Worm (Caenorhabditis elegans): ENCODE measurements around the gene F58F6.6.

The F58F6.6 gene

DNA sequence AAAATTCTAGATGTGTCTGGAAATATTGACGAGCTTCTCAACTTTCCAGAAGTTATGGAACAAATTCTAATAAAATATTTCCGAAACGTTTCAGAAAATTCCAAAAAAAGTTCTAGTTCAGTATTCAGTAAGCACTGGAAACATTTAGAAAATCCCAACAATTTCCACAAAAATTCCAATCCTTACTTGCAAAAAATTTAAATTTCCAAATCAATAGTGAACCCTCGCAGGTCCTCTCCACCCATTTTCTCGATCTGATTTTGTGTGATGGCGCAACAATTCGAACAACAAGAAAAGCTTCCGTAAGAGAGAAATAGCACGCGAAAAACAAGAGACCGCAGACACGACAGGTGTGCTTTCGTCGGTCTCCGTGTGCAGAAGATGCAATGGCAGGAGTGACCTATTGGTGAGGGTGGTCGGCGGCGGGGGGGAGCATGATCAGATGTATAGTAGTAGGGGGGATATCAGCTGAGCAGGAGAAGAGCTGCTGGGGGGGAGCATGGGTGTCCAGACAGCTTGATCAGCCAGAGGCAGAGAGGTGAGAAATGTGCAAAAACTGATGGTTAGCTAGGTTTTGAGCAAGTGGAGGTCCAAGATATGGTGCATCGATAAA, 20.8 kb downstream of the F58F6.6 start:
- TF ChIP-seq zfh-2 (GFP tag; conservative IDR thresholded peaks at IDR 0.05) = peak; percentile 82
- peak; percentile 21; the same call in 1 of the 2 replicates for TF ChIP-seq egrh-3 (GFP tag; IDR thresholded peaks at IDR 0.05)
- no peak for TF ChIP-seq ceh-100 (GFP tag; IDR thresholded peaks at IDR 0.05)
- no peak for TF ChIP-seq snpc-4 (GFP tag; optimal IDR thresholded peaks at IDR 0.05)
- TF ChIP-seq snpc-4 (tag; optimal IDR thresholded peaks at IDR 0.05) = no peak
- no peak for TF ChIP-seq ztf-22 (GFP tag; optimal IDR thresholded peaks at IDR 0.05)
- TF ChIP-seq hmg-1.2 (GFP tag; IDR thresholded peaks at IDR 0.05) = peak; percentile 23; the same call in 1 of the 2 replicates
- TF ChIP-seq lin-54 (GFP tag; optimal IDR thresholded peaks at IDR 0.05) = no peak
- TF ChIP-seq ztf-6 (GFP tag; IDR thresholded peaks at IDR 0.05) = no peak
- no peak for TF ChIP-seq mxl-1 (tag; optimal IDR thresholded peaks at IDR 0.05)
- TF ChIP-seq lin-26 (GFP tag; IDR thresholded peaks at IDR 0.05) = no peak

DNA sequence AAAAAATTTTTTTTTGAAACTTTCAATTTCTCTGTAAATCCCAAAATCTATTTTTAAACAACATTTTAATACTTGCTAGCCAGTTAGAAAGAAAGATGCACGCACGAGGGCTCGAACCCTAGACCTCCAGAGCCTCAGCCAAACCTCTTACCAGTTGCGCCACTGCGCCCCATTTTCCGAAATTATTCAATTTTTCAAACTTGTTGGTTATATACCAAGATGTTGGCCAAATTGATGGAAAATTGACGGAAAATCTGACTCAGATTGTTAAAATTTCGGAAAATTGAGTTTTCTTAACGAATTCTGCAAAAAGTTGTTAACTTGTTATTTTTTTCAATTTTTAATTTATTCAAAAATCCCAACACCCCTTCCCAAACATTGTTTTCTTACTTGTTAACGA, 24.9 kb downstream of the F58F6.6 start:
- peak; percentile 37 for TF ChIP-seq rpc-1 (optimal IDR thresholded peaks at IDR 0.05)
- TF ChIP-seq rpc-1 (tag; optimal IDR thresholded peaks at IDR 0.05) = peak; percentile 61
- TF ChIP-seq B0261.1 (tag; optimal IDR thresholded peaks at IDR 0.05) = peak; percentile 31
- TF ChIP-seq ztf-22 (GFP tag; optimal IDR thresholded peaks at IDR 0.05) = no peak
- TF ChIP-seq zim-3 (tag; optimal IDR thresholded peaks at IDR 0.05) = no peak
- no peak for TF ChIP-seq ZK185.1 (tag; optimal IDR thresholded peaks at IDR 0.05; ENCODE audit: poor library complexity, severe bottlenecking)
- TF ChIP-seq tbp1 (GFP tag; optimal IDR thresholded peaks at IDR 0.05) = peak; percentile 65

DNA sequence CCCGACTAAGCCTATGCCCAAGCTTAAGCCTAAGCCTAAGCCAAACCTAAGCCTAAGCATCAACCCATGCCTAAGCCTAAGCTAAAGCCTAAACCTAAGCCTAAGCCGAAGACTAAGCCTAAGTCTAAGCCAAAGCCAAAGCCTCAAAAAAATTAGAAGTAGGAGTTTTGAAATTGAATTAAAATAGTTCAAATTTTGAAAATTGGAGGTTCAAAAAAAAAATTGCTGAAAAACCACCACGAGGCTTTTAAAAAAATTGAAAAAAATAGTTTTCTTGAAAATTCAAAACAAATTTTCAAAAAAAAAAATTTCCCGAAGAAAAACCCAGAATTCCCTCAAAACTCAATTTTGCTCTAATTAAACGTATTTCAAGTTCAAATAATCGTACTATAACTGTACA, 26.2 kb downstream of the F58F6.6 start:
- TF ChIP-seq ztf-3 (GFP tag; optimal IDR thresholded peaks at IDR 0.05) (no peak), mes-4 (tag; optimal IDR thresholded peaks at IDR 0.05) (no peak), lir-1 (GFP tag; conservative IDR thresholded peaks at IDR 0.05) (no peak), snpc-1.3 (tag; optimal IDR thresholded peaks at IDR 0.05; ENCODE audit: insufficient read depth) (no peak), ztf-18 (tag; optimal IDR thresholded peaks at IDR 0.05) (no peak), tbx-9 (tag; optimal IDR thresholded peaks at IDR 0.05; ENCODE audit: borderline replicate concordance) (no peak), aptf-3 (GFP tag; IDR thresholded peaks at IDR 0.05) (no peak)

DNA sequence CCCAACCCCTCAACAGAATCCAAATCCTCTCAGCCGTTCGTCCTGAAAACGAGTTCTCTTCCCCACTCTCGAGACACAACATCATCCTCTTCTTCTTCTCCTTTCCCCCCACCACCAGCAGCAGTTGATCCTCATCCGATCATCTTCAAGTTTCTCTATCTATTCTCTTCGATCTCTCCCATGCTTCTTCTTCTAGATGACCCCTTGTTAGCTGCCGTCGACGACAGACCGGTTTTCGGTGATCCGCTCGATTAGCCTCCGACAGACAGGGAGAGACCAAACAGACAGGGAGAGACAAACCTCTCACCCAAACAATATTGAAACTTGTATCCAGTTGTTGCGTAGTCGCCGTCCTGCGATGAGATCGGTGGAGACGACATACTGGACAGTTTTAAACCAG, 30.4 kb downstream of the F58F6.6 start:
- TF ChIP-seq rpc-1 (optimal IDR thresholded peaks at IDR 0.05) = no peak
- no peak for TF ChIP-seq rpc-1 (tag; optimal IDR thresholded peaks at IDR 0.05)
- TF ChIP-seq madf-10 (tag; optimal IDR thresholded peaks at IDR 0.05) = no peak
- TF ChIP-seq lin-40 (tag; optimal IDR thresholded peaks at IDR 0.05) = no peak
- no peak for TF ChIP-seq attf-6 (GFP tag; IDR thresholded peaks at IDR 0.05)
- TF ChIP-seq Y95B8A.8 (GFP tag; IDR thresholded peaks at IDR 0.05) = no peak
- TF ChIP-seq B0019.2 (GFP tag; conservative IDR thresholded peaks at IDR 0.05) = no peak
- TF ChIP-seq bed-1 (GFP tag; IDR thresholded peaks at IDR 0.05) = no peak
- TF ChIP-seq F33H1.4 (GFP tag; IDR thresholded peaks at IDR 0.05) = no peak

DNA sequence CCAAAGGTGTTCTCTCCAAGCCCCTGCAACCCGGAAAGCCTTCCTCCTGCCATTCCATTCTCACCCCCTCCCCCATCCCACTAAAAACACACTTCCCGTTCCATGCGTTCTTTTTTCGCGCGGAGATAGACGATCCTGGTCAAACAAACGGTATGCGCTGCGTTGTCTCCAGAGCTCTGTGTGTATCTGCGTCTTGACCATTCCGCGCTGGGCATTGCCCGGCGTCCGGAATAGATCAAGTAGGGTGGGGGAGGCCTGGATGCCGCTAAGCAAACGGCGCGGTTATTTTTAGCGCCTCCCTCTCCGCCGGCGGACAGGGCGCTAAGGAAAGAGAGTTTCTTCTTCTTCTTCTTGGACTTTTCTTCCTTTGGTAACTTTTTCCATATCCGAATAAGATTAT, 34.4 kb downstream of the F58F6.6 start:
- no peak for TF ChIP-seq K12H6.12 (tag; optimal IDR thresholded peaks at IDR 0.05)
- peak; percentile 75 for TF ChIP-seq zfh-2 (GFP tag; conservative IDR thresholded peaks at IDR 0.05)

Measured in whole organism, young adult.